Worm (Caenorhabditis elegans): ENCODE measurements around the gene best-14.
A peak's percentile ranks its signal among the peaks of the same experiment; 100 is the strongest.

best-14 gene

DNA sequence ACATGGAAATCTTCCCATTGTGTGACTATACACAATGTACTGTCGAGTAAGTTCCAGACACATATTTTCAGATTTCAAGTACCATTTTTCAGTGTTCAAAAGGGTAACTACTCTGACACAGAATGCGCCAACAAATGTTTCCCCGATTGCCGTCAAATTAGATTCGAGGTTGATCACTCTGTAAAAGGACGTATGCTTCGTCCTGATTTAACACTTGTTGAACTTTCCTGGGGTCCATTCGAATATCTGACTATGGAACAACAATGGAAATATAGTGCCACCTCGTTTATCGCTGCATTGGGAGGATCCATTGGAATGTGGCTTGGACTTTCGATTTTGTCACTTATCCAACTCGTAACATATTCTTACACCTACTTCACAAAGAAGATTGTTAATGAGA, 16.4 kb downstream of the best-14 start:
- no peak for TF ChIP-seq egl-27 (tag; optimal IDR thresholded peaks at IDR 0.05)
- no peak for TF ChIP-seq ceh-16 (tag; optimal IDR thresholded peaks at IDR 0.05)
- TF ChIP-seq aly-2 (tag; optimal IDR thresholded peaks at IDR 0.05) = no peak
- no peak for TF ChIP-seq sma-3 (GFP tag; optimal IDR thresholded peaks at IDR 0.05)
- TF ChIP-seq gmeb-1 (tag; optimal IDR thresholded peaks at IDR 0.05) = no peak
- TF ChIP-seq dmd-4 (tag; optimal IDR thresholded peaks at IDR 0.05) = no peak
- no peak for TF ChIP-seq ztf-1 (GFP tag; conservative IDR thresholded peaks at IDR 0.05)
- no peak for TF ChIP-seq ceh-82 (tag; optimal IDR thresholded peaks at IDR 0.05)
- TF ChIP-seq F13H6.1 (tag; optimal IDR thresholded peaks at IDR 0.05) = no peak
- no peak for TF ChIP-seq elt-1 (tag; optimal IDR thresholded peaks at IDR 0.05)
- no peak for TF ChIP-seq nhr-23 (tag; optimal IDR thresholded peaks at IDR 0.05)
- TF ChIP-seq R02D3.7 (tag; optimal IDR thresholded peaks at IDR 0.05) = no peak
- TF ChIP-seq lin-13 (GFP tag; optimal IDR thresholded peaks at IDR 0.05) = no peak
- no peak for TF ChIP-seq nhr-6 (tag; optimal IDR thresholded peaks at IDR 0.05)
- no peak for TF ChIP-seq sem-4 (tag; optimal IDR thresholded peaks at IDR 0.05)

DNA sequence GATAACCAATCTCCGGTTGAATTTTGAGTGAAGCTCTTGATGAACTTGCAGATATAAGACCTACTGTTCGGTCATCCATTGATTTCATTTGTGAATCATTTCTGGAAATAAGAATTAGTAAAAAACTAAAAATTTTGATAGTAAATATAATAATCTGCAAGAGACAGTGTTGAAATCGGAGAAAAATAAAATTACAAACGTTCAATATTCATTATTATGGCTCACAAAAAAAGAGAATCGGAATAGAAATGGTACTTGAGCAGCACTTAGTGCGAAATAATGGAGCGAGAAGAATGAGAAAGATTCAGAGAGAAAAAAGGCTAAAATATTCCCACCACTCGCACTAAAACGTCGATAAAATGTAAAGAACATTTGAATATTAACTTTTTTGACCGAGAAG, 18.5 kb downstream of the best-14 start, which contains the start of gene vps-54:
TSS of gene vps-54 (minus strand) at position 101 of the 400 bp plus-strand sequence.
- TF ChIP-seq ztf-1 (GFP tag; conservative IDR thresholded peaks at IDR 0.05) (no peak), nhr-6 (tag; optimal IDR thresholded peaks at IDR 0.05) (no peak)

DNA sequence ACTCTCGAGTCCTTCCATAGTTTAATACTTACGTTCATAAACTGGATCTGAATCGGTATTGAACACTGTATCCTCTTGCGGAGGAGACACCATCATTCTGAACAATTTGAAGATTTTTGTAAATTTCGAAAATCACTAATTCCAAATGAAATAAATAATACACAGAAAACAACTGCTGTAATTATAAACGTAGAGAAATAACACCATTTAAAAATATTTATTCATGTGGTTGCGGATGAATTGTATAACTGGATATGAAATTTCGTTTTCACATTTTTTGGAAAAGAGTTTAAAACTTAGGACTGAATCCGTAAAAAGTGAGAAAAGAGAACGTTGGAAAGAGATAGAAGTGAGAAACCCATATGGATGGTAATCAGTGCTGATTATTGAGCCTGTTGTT, 20.4 kb downstream of the best-14 start, which contains the start of gene mics-1:
TSS of gene mics-1 (minus strand) at position 101 of the 400 bp plus-strand sequence.
- TF ChIP-seq nhr-11 (tag; optimal IDR thresholded peaks at IDR 0.05) = no peak
- no peak for TF ChIP-seq aly-2 (tag; optimal IDR thresholded peaks at IDR 0.05)
- TF ChIP-seq zag-1 (tag; optimal IDR thresholded peaks at IDR 0.05) = no peak
- no peak for TF ChIP-seq unc-55 (GFP tag; optimal IDR thresholded peaks at IDR 0.05)
- no peak for TF ChIP-seq ceh-82 (tag; optimal IDR thresholded peaks at IDR 0.05)
- no peak for TF ChIP-seq lin-13 (GFP tag; optimal IDR thresholded peaks at IDR 0.05)

DNA sequence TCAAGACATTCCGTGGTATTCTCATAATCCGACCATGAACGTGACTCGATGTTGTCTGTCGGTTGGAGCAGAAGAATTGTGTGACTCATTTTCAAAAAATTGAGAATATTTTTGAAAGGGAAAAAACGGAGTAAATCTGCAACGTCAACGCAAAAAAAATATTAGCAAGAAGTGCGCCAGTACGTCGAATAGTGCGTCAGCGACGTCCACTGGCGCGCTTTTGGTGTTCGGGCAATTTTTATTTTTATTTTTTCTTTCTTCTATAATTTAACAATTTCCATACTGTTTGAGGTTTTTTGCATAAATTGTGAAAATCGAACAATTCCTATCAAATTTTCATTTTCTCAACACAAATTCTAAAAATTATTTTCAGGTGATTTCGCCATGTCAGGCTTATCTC, 21.2 kb downstream of the best-14 start, which contains the start of the genes erh-1 and lpd-9:
TSS of gene erh-1 (minus strand) at position 204 of the 400 bp plus-strand sequence.
TSS of gene lpd-9 (plus strand) at position 368 of the 400 bp plus-strand sequence.
- peak; percentile 72 for TF ChIP-seq mab-5 (tag; optimal IDR thresholded peaks at IDR 0.05)
- TF ChIP-seq ztf-11 (tag; optimal IDR thresholded peaks at IDR 0.05) = no peak
- no peak for TF ChIP-seq nhr-12 (tag; optimal IDR thresholded peaks at IDR 0.05)
- no peak for TF ChIP-seq unc-62 (GFP tag; optimal IDR thresholded peaks at IDR 0.05)
- TF ChIP-seq sma-3 (GFP tag; optimal IDR thresholded peaks at IDR 0.05) = peak; percentile 65
- no peak for TF ChIP-seq ceh-82 (tag; optimal IDR thresholded peaks at IDR 0.05)
- no peak for TF ChIP-seq ceh-16 (tag; optimal IDR thresholded peaks at IDR 0.05)
- TF ChIP-seq dmd-4 (tag; optimal IDR thresholded peaks at IDR 0.05) = no peak
- peak; percentile 90 for TF ChIP-seq C34F6.9 (tag; optimal IDR thresholded peaks at IDR 0.05)
- peak; percentile 29 for TF ChIP-seq fos-1 (tag; optimal IDR thresholded peaks at IDR 0.05)
- no peak for TF ChIP-seq nhr-77 (tag; optimal IDR thresholded peaks at IDR 0.05)
- no peak for TF ChIP-seq elt-1 (tag; optimal IDR thresholded peaks at IDR 0.05)
- no peak for TF ChIP-seq nhr-6 (tag; optimal IDR thresholded peaks at IDR 0.05)
- TF ChIP-seq F13H6.1 (tag; optimal IDR thresholded peaks at IDR 0.05) = peak; percentile 79
- no peak for TF ChIP-seq ztf-1 (GFP tag; conservative IDR thresholded peaks at IDR 0.05)
- no peak for TF ChIP-seq nhr-11 (tag; optimal IDR thresholded peaks at IDR 0.05)
- peak; percentile 50 for TF ChIP-seq lin-13 (GFP tag; optimal IDR thresholded peaks at IDR 0.05)
- TF ChIP-seq mbf-1 (tag; optimal IDR thresholded peaks at IDR 0.05) = no peak
- TF ChIP-seq nhr-237 (tag; optimal IDR thresholded peaks at IDR 0.05) = no peak
- peak; percentile 85 for TF ChIP-seq gmeb-1 (tag; optimal IDR thresholded peaks at IDR 0.05)
- peak; percentile 79 for TF ChIP-seq egl-27 (tag; optimal IDR thresholded peaks at IDR 0.05)
- TF ChIP-seq nhr-23 (tag; optimal IDR thresholded peaks at IDR 0.05) = no peak
- TF ChIP-seq ama-1 (optimal IDR thresholded peaks at IDR 0.05) = no peak
- TF ChIP-seq nhr-21 (tag; optimal IDR thresholded peaks at IDR 0.05) = peak; percentile 61
- no peak for TF ChIP-seq elt-3 (tag; optimal IDR thresholded peaks at IDR 0.05)
- TF ChIP-seq snpc-4 (tag; optimal IDR thresholded peaks at IDR 0.05) = peak; percentile 49
- TF ChIP-seq peb-1 (tag; optimal IDR thresholded peaks at IDR 0.05) = no peak
- TF ChIP-seq unc-39 (tag; optimal IDR thresholded peaks at IDR 0.05) = no peak
- peak; percentile 81 to 86 for TF ChIP-seq lsy-2 (tag; optimal IDR thresholded peaks at IDR 0.05)
- peak; percentile 25 for TF ChIP-seq sem-4 (tag; optimal IDR thresholded peaks at IDR 0.05)
- no peak for TF ChIP-seq alr-1 (tag; optimal IDR thresholded peaks at IDR 0.05)
- peak; percentile 56 for TF ChIP-seq lin-11 (tag; optimal IDR thresholded peaks at IDR 0.05)
- no peak for TF ChIP-seq skn-1 (tag; optimal IDR thresholded peaks at IDR 0.05)
- no peak for TF ChIP-seq Y55F3AM.14 (GFP tag; optimal IDR thresholded peaks at IDR 0.05)
- TF ChIP-seq sma-9 (GFP tag; optimal IDR thresholded peaks at IDR 0.05) = peak; percentile 85
- no peak for TF ChIP-seq sma-9 (tag; optimal IDR thresholded peaks at IDR 0.05)
- no peak for TF ChIP-seq ZK546.5 (tag; optimal IDR thresholded peaks at IDR 0.05)
- TF ChIP-seq crh-2 (tag; optimal IDR thresholded peaks at IDR 0.05) = peak; percentile 59
- no peak for TF ChIP-seq ztf-4 (tag; optimal IDR thresholded peaks at IDR 0.05)
- TF ChIP-seq blmp-1 (tag; optimal IDR thresholded peaks at IDR 0.05; ENCODE audit: insufficient read depth) = peak; percentile 17
- TF ChIP-seq zag-1 (tag; optimal IDR thresholded peaks at IDR 0.05) = no peak
- TF ChIP-seq aly-2 (tag; optimal IDR thresholded peaks at IDR 0.05) = no peak
- TF ChIP-seq nhr-25 (tag; optimal IDR thresholded peaks at IDR 0.05) = no peak
- TF ChIP-seq lin-39 (tag; optimal IDR thresholded peaks at IDR 0.05) = no peak
